Fruit fly (Drosophila melanogaster) whole organism, embryonic: Measurements from ENCODE around the gene ClpX.

Experiments used
- Asciz ChIP-seq: fragments of 200-800 bp; sonication (Bioruptor generic); optimal IDR thresholded peaks from 2 replicates; lab custom pipeline; 2017; ENCODE audit warnings: missing biosample characterization, mild to moderate bottlenecking, missing genetic modification characterization, missing genetic modification reagents
- Atf6 ChIP-seq: fragments of 200-800 bp; sonication (Bioruptor generic); IDR thresholded peaks from 2 replicates; pipeline ENCODE4 v1.3.6; 2022; ENCODE audit warnings: missing biosample characterization, missing genetic modification characterization
- C15 ChIP-seq: fragments of 200-800 bp; sonication (Bioruptor generic); IDR thresholded peaks from 3 replicates; pipeline ENCODE4 v1.3.6; 2022; ENCODE audit warnings: missing biosample characterization, missing genetic modification characterization
- CG10147 ChIP-seq: fragments of 200-800 bp; sonication (Bioruptor generic); optimal IDR thresholded peaks from 2 replicates; lab custom pipeline; 2019; ENCODE audit warnings: missing biosample characterization, mild to moderate bottlenecking, missing genetic modification characterization, moderate library complexity
- CG10209 ChIP-seq: fragments of 200-800 bp; sonication (Bioruptor generic); optimal IDR thresholded peaks from 3 replicates; lab custom pipeline; 2017; ENCODE audit warnings: missing biosample characterization, mild to moderate bottlenecking, missing genetic modification characterization, missing genetic modification reagents
- CG1024 ChIP-seq: fragments of 200-800 bp; sonication (Bioruptor generic); IDR thresholded peaks from 2 replicates; pipeline ENCODE4 v1.3.6; 2022; ENCODE audit warnings: missing biosample characterization, missing genetic modification characterization
- CG10543 ChIP-seq: fragments of 200-800 bp; sonication (Bioruptor generic); optimal IDR thresholded peaks from 3 replicates; lab custom pipeline; 2017; ENCODE audit warnings: missing biosample characterization, mild to moderate bottlenecking, missing genetic modification characterization, moderate library complexity
- CG10565 ChIP-seq: fragments of 200-800 bp; sonication (Bioruptor generic); optimal IDR thresholded peaks from 3 replicates; lab custom pipeline; 2016; ENCODE audit warnings: missing biosample characterization, mild to moderate bottlenecking, missing genetic modification characterization
- CG11247 ChIP-seq: fragments of 200-800 bp; sonication (Bioruptor generic); IDR thresholded peaks from 2 replicates; pipeline ENCODE4 v1.3.6; 2022; ENCODE audit warnings: missing biosample characterization, missing genetic modification characterization
- CG14014 ChIP-seq: fragments of 200-800 bp; sonication (Bioruptor generic); IDR thresholded peaks from 2 replicates; pipeline ENCODE4 v1.3.6; 2022; ENCODE audit warnings: missing biosample characterization, missing genetic modification characterization
- CG15514 ChIP-seq: fragments of 200-800 bp; sonication (Bioruptor generic); optimal IDR thresholded peaks from 3 replicates; lab custom pipeline; 2017; ENCODE audit warnings: missing biosample characterization, missing genetic modification characterization, mild to moderate bottlenecking, moderate library complexity, missing genetic modification reagents
- CG17912 ChIP-seq: fragments of 200-800 bp; sonication (Bioruptor generic); optimal IDR thresholded peaks from 2 replicates; lab custom pipeline; 2018; ENCODE audit warnings: missing biosample characterization, mild to moderate bottlenecking, missing genetic modification characterization
- CG18476 ChIP-seq: fragments of 200-800 bp; sonication (Bioruptor generic); optimal IDR thresholded peaks from 2 replicates; lab custom pipeline; 2016; ENCODE audit warnings: missing biosample characterization, mild to moderate bottlenecking, missing genetic modification characterization
- CG31388 ChIP-seq: fragments of 200-800 bp; sonication (Bioruptor generic); optimal IDR thresholded peaks from 2 replicates; lab custom pipeline; 2016; ENCODE audit warnings: missing biosample characterization, missing genetic modification characterization
- CG32767 ChIP-seq: fragments of 200-800 bp; sonication (Bioruptor generic); IDR thresholded peaks from 2 replicates; pipeline ENCODE4 v1.3.6; 2022; ENCODE audit warnings: missing biosample characterization, missing genetic modification characterization
- CG42726 ChIP-seq: fragments of 200-800 bp; sonication (Bioruptor generic); IDR thresholded peaks from 2 replicates; pipeline ENCODE4 v1.3.6; 2022; ENCODE audit warnings: missing biosample characterization, missing genetic modification characterization; ENCODE audit not compliant: partially characterized antibody
- CG4617 ChIP-seq: fragments of 200-800 bp; sonication (Bioruptor generic); optimal IDR thresholded peaks from 3 replicates; lab custom pipeline; 2016; ENCODE audit warnings: missing biosample characterization, missing genetic modification characterization, borderline replicate concordance
- CG6272 ChIP-seq: fragments of 200-800 bp; sonication (Bioruptor generic); IDR thresholded peaks from 2 replicates; pipeline ENCODE4 v1.3.6; 2022; ENCODE audit warnings: missing biosample characterization, missing genetic modification characterization
- CG7271 ChIP-seq: fragments of 200-800 bp; sonication (Bioruptor generic); optimal IDR thresholded peaks from 2 replicates; lab custom pipeline; 2018; ENCODE audit warnings: missing biosample characterization, mild to moderate bottlenecking, missing genetic modification characterization, moderate library complexity
- CG7745 ChIP-seq: fragments of 200-800 bp; sonication (Bioruptor generic); optimal IDR thresholded peaks from 2 replicates; lab custom pipeline; 2018; ENCODE audit warnings: missing biosample characterization, mild to moderate bottlenecking, missing genetic modification characterization, moderate library complexity
- CG7963 ChIP-seq: fragments of 200-800 bp; sonication (Bioruptor generic); IDR thresholded peaks from 3 replicates; pipeline ENCODE4 v1.3.6; 2022; ENCODE audit warnings: missing biosample characterization, missing genetic modification characterization; ENCODE audit not compliant: partially characterized antibody
- CG7987 ChIP-seq: fragments of 200-800 bp; sonication (Bioruptor generic); optimal IDR thresholded peaks from 2 replicates; lab custom pipeline; 2018; ENCODE audit warnings: missing biosample characterization, mild to moderate bottlenecking, missing genetic modification characterization, moderate library complexity
- CG9932 ChIP-seq: fragments of 200-800 bp; sonication (Bioruptor generic); IDR thresholded peaks from 2 replicates; pipeline ENCODE4 v1.3.6; 2022; ENCODE audit warnings: missing biosample characterization, missing genetic modification characterization
- CoRest ChIP-seq: fragments of 200-800 bp; sonication (Bioruptor generic); optimal IDR thresholded peaks from 3 replicates; lab custom pipeline; 2018; ENCODE audit warnings: missing biosample characterization, mild to moderate bottlenecking, missing genetic modification characterization, moderate library complexity
- Eip74EF ChIP-seq, 2 experiments: fragments of 200-800 bp in 1 of 2; fragments of >200 bp in 1 of 2; sonication (Bioruptor generic) in 1 of 2; optimal IDR thresholded peaks; 2 replicates each; lab custom pipeline; 2017 to 2019; ENCODE audit warnings: missing biosample characterization in 2 of 2, missing genetic modification characterization in 2 of 2, mild to moderate bottlenecking in 1 of 2, moderate library complexity in 1 of 2
- HLH4C ChIP-seq: fragments of 200-800 bp; sonication (Bioruptor generic); IDR thresholded peaks from 3 replicates; pipeline ENCODE4 v1.3.6; 2022; ENCODE audit warnings: missing biosample characterization, missing genetic modification characterization; ENCODE audit not compliant: partially characterized antibody
- Hr3 ChIP-seq: fragments of 200-800 bp; sonication (Bioruptor generic); optimal IDR thresholded peaks from 3 replicates; lab custom pipeline; 2016; ENCODE audit warnings: missing biosample characterization, missing genetic modification characterization
- Lpt ChIP-seq: fragments of >200 bp; optimal IDR thresholded peaks from 2 replicates; lab custom pipeline; 2018; ENCODE audit warnings: missing biosample characterization, missing genetic modification characterization
- MESR4 ChIP-seq: fragments of 200-800 bp; sonication (Bioruptor generic); optimal IDR thresholded peaks from 2 replicates; lab custom pipeline; 2018; ENCODE audit warnings: missing biosample characterization, mild to moderate bottlenecking, missing genetic modification characterization, moderate library complexity
- Meics ChIP-seq: fragments of 200-800 bp; sonication (Bioruptor generic); optimal IDR thresholded peaks from 2 replicates; lab custom pipeline; 2017; ENCODE audit warnings: missing biosample characterization, mild to moderate bottlenecking, missing genetic modification characterization
- NFAT ChIP-seq: fragments of 200-800 bp; sonication (Bioruptor generic); IDR thresholded peaks from 2 replicates; pipeline ENCODE4 v1.3.6; 2022; ENCODE audit warnings: missing biosample characterization, missing genetic modification characterization
- Sox100B ChIP-seq: fragments of 200-800 bp; sonication (Bioruptor generic); optimal IDR thresholded peaks from 3 replicates; lab custom pipeline; 2018; ENCODE audit warnings: missing biosample characterization, mild to moderate bottlenecking, missing genetic modification characterization
- Trl ChIP-seq, 3 experiments: fragments of >200 bp in 2 of 3; fragments of 200-800 bp in 1 of 3; sonication (Bioruptor generic) in 1 of 3; optimal IDR thresholded peaks; 2 replicates in 1 of 3; 3 replicates in 2 of 3; lab custom pipeline; 2016 to 2017; ENCODE audit warnings: missing biosample characterization in 1 of 3, missing genetic modification characterization in 1 of 3
- bcd ChIP-seq: fragments of 200-800 bp; sonication (Bioruptor generic); optimal IDR thresholded peaks from 2 replicates; lab custom pipeline; 2017; ENCODE audit warnings: missing biosample characterization, mild to moderate bottlenecking, missing genetic modification characterization
- caup ChIP-seq: fragments of 200-800 bp; sonication (Bioruptor generic); optimal IDR thresholded peaks from 3 replicates; lab custom pipeline; 2017; ENCODE audit warnings: missing biosample characterization, mild to moderate bottlenecking, missing genetic modification characterization, moderate library complexity; ENCODE audit not compliant: severe bottlenecking
- ewg ChIP-seq: fragments of 200-800 bp; sonication (Bioruptor generic); optimal IDR thresholded peaks from 3 replicates; lab custom pipeline; 2017; ENCODE audit warnings: mild to moderate bottlenecking, missing biosample characterization, missing genetic modification reagents, missing genetic modification characterization
- eyg ChIP-seq: fragments of 200-800 bp; sonication (Bioruptor generic); optimal IDR thresholded peaks from 3 replicates; lab custom pipeline; 2016; ENCODE audit warnings: missing biosample characterization, missing genetic modification characterization
- grn ChIP-seq: fragments of 200-800 bp; sonication (Bioruptor generic); optimal IDR thresholded peaks from 3 replicates; lab custom pipeline; 2017; ENCODE audit warnings: missing biosample characterization, missing genetic modification characterization
- hbn ChIP-seq: fragments of 200-800 bp; sonication (Bioruptor generic); IDR thresholded peaks from 2 replicates; pipeline ENCODE4 v1.3.6; 2022; ENCODE audit warnings: missing biosample characterization, missing genetic modification characterization; ENCODE audit not compliant: partially characterized antibody
- jigr1 ChIP-seq: fragments of 200-800 bp; sonication (Bioruptor generic); IDR thresholded peaks from 3 replicates; pipeline ENCODE4 v1.3.6; 2022; ENCODE audit warnings: missing biosample characterization, missing genetic modification characterization
- mld ChIP-seq: fragments of 200-800 bp; sonication (Bioruptor generic); IDR thresholded peaks from 3 replicates; pipeline ENCODE4 v1.3.6; 2022; ENCODE audit warnings: missing biosample characterization, missing genetic modification characterization; ENCODE audit not compliant: partially characterized antibody
- pita ChIP-seq: fragments of 200-800 bp; sonication (Bioruptor generic); optimal IDR thresholded peaks from 2 replicates; lab custom pipeline; 2017; ENCODE audit warnings: missing biosample characterization, mild to moderate bottlenecking, missing genetic modification characterization
- sc ChIP-seq, 3 experiments: fragments of >200 bp in 2 of 3; fragments of 200-800 bp in 1 of 3; sonication (Bioruptor generic) in 1 of 3; optimal IDR thresholded peaks; 2 replicates in 2 of 3; 3 replicates in 1 of 3; lab custom pipeline; 2017; ENCODE audit warnings: mild to moderate bottlenecking in 1 of 3, missing biosample characterization in 1 of 3, missing genetic modification characterization in 1 of 3, missing genetic modification reagents in 1 of 3
- schlank ChIP-seq: fragments of 200-800 bp; sonication (Bioruptor generic); optimal IDR thresholded peaks from 2 replicates; lab custom pipeline; 2018; ENCODE audit warnings: missing biosample characterization, mild to moderate bottlenecking, missing genetic modification characterization
- slou ChIP-seq: fragments of 200-800 bp; sonication (Bioruptor generic); optimal IDR thresholded peaks from 3 replicates; lab custom pipeline; 2016; ENCODE audit warnings: missing biosample characterization, missing genetic modification characterization
- sob ChIP-seq: fragments of 200-800 bp; sonication (Bioruptor generic); IDR thresholded peaks from 2 replicates; pipeline ENCODE4 v1.3.6; 2022; ENCODE audit warnings: missing biosample characterization, missing genetic modification characterization
- tup ChIP-seq: fragments of 200-800 bp; sonication (Bioruptor generic); optimal IDR thresholded peaks from 2 replicates; lab custom pipeline; 2016; ENCODE audit warnings: missing biosample characterization, mild to moderate bottlenecking, missing genetic modification characterization, moderate library complexity
- usp ChIP-seq: fragments of >200 bp; optimal IDR thresholded peaks from 2 replicates; lab custom pipeline; 2017; ENCODE audit warnings: missing biosample characterization, missing genetic modification characterization
- vvl ChIP-seq: fragments of 200-800 bp; sonication (Bioruptor generic); IDR thresholded peaks from 2 replicates; pipeline ENCODE4 v1.3.6; 2022; ENCODE audit warnings: missing biosample characterization, missing genetic modification characterization

ClpX gene

dm6 chr3R:19924331-19924730, 20.8 kb upstream of the ClpX start (continued):
- TF ChIP-seq NFAT (GFP tag; lab: Robert Waterston, UW): no peak
- no peak for TF ChIP-seq jigr1
- TF ChIP-seq CG31388 (GFP tag; lab: Kevin White, UChicago): no peak
- no peak for TF ChIP-seq mld (GFP tag; lab: Robert Waterston, UW)
- TF ChIP-seq CG18476: no peak
- no peak for TF ChIP-seq CG7987 (GFP tag; lab: Kevin White, UChicago)
- no peak for TF ChIP-seq hbn (GFP tag; lab: Robert Waterston, UW)
- no peak for TF ChIP-seq CG10565 (GFP tag; lab: Kevin White, UChicago)
- TF ChIP-seq CG7745 (tag; lab: Kevin White, UChicago): no peak
- TF ChIP-seq CG11247 (GFP tag; lab: Robert Waterston, UW): no peak
- no peak for TF ChIP-seq pita (GFP tag; lab: Kevin White, UChicago)
- no peak for TF ChIP-seq MESR4 (GFP tag; lab: Kevin White, UChicago)
- TF ChIP-seq CG32767: no peak
- no peak for TF ChIP-seq tup (GFP tag; lab: Kevin White, UChicago)
- no peak for TF ChIP-seq ewg (GFP tag; lab: Kevin White, UChicago)
- TF ChIP-seq CG9932: peak; percentile 29; the same call in 1 of the 2 replicates
- TF ChIP-seq CG15514 (GFP tag; lab: Kevin White, UChicago): peak; percentile 45
- TF ChIP-seq eyg: peak; percentile 13
- peak; percentile 24 for TF ChIP-seq schlank
- no peak for TF ChIP-seq C15
- no peak for TF ChIP-seq Hr3
- peak; percentile 43; the same call in 1 of the 2 replicates for TF ChIP-seq CG14014 (GFP tag; lab: Robert Waterston, UW)
- peak; percentile 33; the same call in 1 of the 2 replicates for TF ChIP-seq sob (GFP tag; lab: Robert Waterston, UW)
- peak; percentile 49 for TF ChIP-seq CG10543 (GFP tag; lab: Kevin White, UChicago)
- no peak for TF ChIP-seq Eip74EF (GFP tag; optimal IDR thresholded peaks at IDR 0.05; lab: Kevin White, UChicago)
- TF ChIP-seq usp (GFP tag; lab: Kevin White, UChicago): no peak
- TF ChIP-seq CG10147 (GFP tag; lab: Kevin White, UChicago): no peak
- TF ChIP-seq HLH4C (GFP tag; lab: Robert Waterston, UW): no peak
- TF ChIP-seq CG10209 (GFP tag; lab: Kevin White, UChicago): peak; percentile 4
- no peak for TF ChIP-seq Sox100B
- no peak for TF ChIP-seq CoRest (tag; lab: Kevin White, UChicago)
- TF ChIP-seq Atf6 (GFP tag; lab: Robert Waterston, UW): peak; percentile 62
- TF ChIP-seq vvl: no peak
- TF ChIP-seq CG1024 (GFP tag; lab: Robert Waterston, UW): no peak
- no peak for TF ChIP-seq bcd (GFP tag; lab: Kevin White, UChicago)
- TF ChIP-seq CG7963 (GFP tag; lab: Robert Waterston, UW): no peak
- no peak for TF ChIP-seq CG4617 (GFP tag; lab: Kevin White, UChicago)
- no peak for TF ChIP-seq CG6272 (GFP tag; lab: Robert Waterston, UW)
- peak; percentile 14 for TF ChIP-seq grn (GFP tag; lab: Kevin White, UChicago)
- no peak for TF ChIP-seq CG17912
- TF ChIP-seq caup: peak; percentile 56
- TF ChIP-seq CG42726 (GFP tag; lab: Robert Waterston, UW): no peak
- TF ChIP-seq Meics (GFP tag; lab: Kevin White, UChicago): peak; percentile 49
- no peak for TF ChIP-seq sc (optimal IDR thresholded peaks at IDR 0.05; lab: Kevin White, UChicago)
- TF ChIP-seq sc (GFP tag; optimal IDR thresholded peaks at IDR 0.05; lab: Kevin White, UChicago): no peak
- no peak for TF ChIP-seq slou (GFP tag; lab: Kevin White, UChicago)
- TF ChIP-seq CG7271 (tag; lab: Kevin White, UChicago): no peak
- no peak for TF ChIP-seq Trl (optimal IDR thresholded peaks at IDR 0.05; lab: Kevin White, UChicago)
- TF ChIP-seq Trl (GFP tag; optimal IDR thresholded peaks at IDR 0.05; lab: Kevin White, UChicago): peak; percentile 5
- TF ChIP-seq Asciz (GFP tag; lab: Kevin White, UChicago): peak; percentile 22
- TF ChIP-seq Lpt (GFP tag; lab: Kevin White, UChicago): no peak
